Fruit fly (Drosophila melanogaster) whole organism: Measurements from ENCODE around the gene Zw10.

ENCODE experiments used
- CG8478 ChIP-seq: fragments of >200 bp; optimal IDR thresholded peaks from 2 replicates; lab custom pipeline; 2018; ENCODE audit warnings: inconsistent platforms
- Dll ChIP-seq: fragments of >200 bp; optimal IDR thresholded peaks from 2 replicates; lab custom pipeline; 2017
- EcR ChIP-seq, 2 experiments: fragments of >200 bp; optimal IDR thresholded peaks; 2 replicates each; lab custom pipeline; 2017; ENCODE audit warnings: missing biosample characterization in 2 of 2, missing genetic modification characterization in 2 of 2, missing genetic modification reagents in 2 of 2
- pan ChIP-seq: fragments of >200 bp; optimal IDR thresholded peaks from 2 replicates; lab custom pipeline; 2017
- psq ChIP-seq: fragments of >200 bp; optimal IDR thresholded peaks from 2 replicates; lab custom pipeline; 2017
- usp ChIP-seq: fragments of >200 bp; optimal IDR thresholded peaks from 2 replicates; lab custom pipeline; 2017; ENCODE audit warnings: missing biosample characterization, missing genetic modification characterization, mixed read lengths

dm6 chrX:2637914-2638313, 33.9 kb downstream of the Zw10 start:
- no peak for TF ChIP-seq EcR (GFP tag; optimal IDR thresholded peaks at IDR 0.05; lab: Kevin White, UChicago)
- TF ChIP-seq Dll: no peak
- TF ChIP-seq psq: no peak
- no peak for TF ChIP-seq usp (GFP tag; lab: Kevin White, UChicago)
- no peak for TF ChIP-seq CG8478
- TF ChIP-seq pan: no peak
